Worm (Caenorhabditis elegans) whole organism, L4 larva: ENCODE measurements around the gene str-85.
A peak's percentile ranks its signal among the peaks of the same experiment; 100 is the strongest.

Source experiments
- F10B5.3 ChIP-seq: sonication (generic microtip); optimal IDR thresholded peaks from 2 replicates; lab custom pipeline; 2016; ENCODE audit warnings: mild to moderate bottlenecking, missing genetic modification characterization, missing compliant biosample characterization
- F26F4.8 ChIP-seq: fragments of 200-800 bp; sonication (Bioruptor generic); conservative IDR thresholded peaks from 2 replicates; pipeline ENCODE4 v1.3.6; 2022; ENCODE audit warnings: missing genetic modification characterization, missing compliant biosample characterization
- F49E8.2 ChIP-seq: sonication (generic microtip); optimal IDR thresholded peaks from 2 replicates; lab custom pipeline; 2016; ENCODE audit warnings: missing compliant biosample characterization, mild to moderate bottlenecking, missing genetic modification characterization, borderline replicate concordance
- Y48G9A.11 ChIP-seq: fragments of 200-800 bp; sonication (Bioruptor generic); IDR thresholded peaks from 2 replicates; pipeline ENCODE4 v1.3.6; 2022; ENCODE audit warnings: missing genetic modification reagents, missing genetic modification characterization, missing compliant biosample characterization
- Y75B8A.6 ChIP-seq: fragments of 200-800 bp; sonication (Bioruptor generic); IDR thresholded peaks from 2 replicates; pipeline ENCODE4 v1.3.6; 2022; ENCODE audit warnings: missing genetic modification reagents, missing genetic modification characterization, missing compliant biosample characterization
- aly-2 ChIP-seq: sonication (generic microtip); optimal IDR thresholded peaks from 2 replicates; lab custom pipeline; 2018; ENCODE audit warnings: missing biosample characterization, missing genetic modification characterization
- ama-1 ChIP-seq: fragments of 150-350 bp; optimal IDR thresholded peaks from 2 replicates; lab custom pipeline; 2014; ENCODE audit warnings: inconsistent platforms, mixed read lengths
- arid-1 ChIP-seq: fragments of 200-800 bp; sonication (Bioruptor generic); conservative IDR thresholded peaks from 2 replicates; pipeline ENCODE4 v1.3.6; 2022; ENCODE audit warnings: missing genetic modification reagents, missing genetic modification characterization, missing compliant biosample characterization
- attf-4 ChIP-seq: sonication (generic microtip); optimal IDR thresholded peaks from 3 replicates; lab custom pipeline; 2017; ENCODE audit warnings: missing biosample characterization, missing genetic modification characterization
- ces-1 ChIP-seq: fragments of 150-350 bp; sonication (generic microtip); optimal IDR thresholded peaks from 4 replicates; lab custom pipeline; 2014; ENCODE audit warnings: missing biosample characterization, missing genetic modification reagents, missing genetic modification characterization
- cey-2 ChIP-seq: sonication (generic microtip); optimal IDR thresholded peaks from 3 replicates; lab custom pipeline; 2017; ENCODE audit warnings: missing genetic modification characterization, mild to moderate bottlenecking, missing compliant biosample characterization, antibody characterized with exemption, borderline replicate concordance; ENCODE audit not compliant: insufficient read depth
- ctbp-1 ChIP-seq: fragments of 200-800 bp; sonication (Bioruptor generic); IDR thresholded peaks from 2 replicates; pipeline ENCODE4 v1.3.6; 2022; ENCODE audit warnings: missing genetic modification reagents, missing genetic modification characterization, missing compliant biosample characterization
- daf-16 ChIP-seq, 3 experiments: sonication (generic microtip); optimal IDR thresholded peaks; 2 replicates each; lab custom pipeline; 2016 to 2017; ENCODE audit warnings: missing genetic modification characterization in 3 of 3, missing genetic modification reagents in 3 of 3, mild to moderate bottlenecking in 2 of 3, missing compliant biosample characterization in 2 of 3, missing biosample characterization in 1 of 3, moderate library complexity in 1 of 3
- daf-19 ChIP-seq: fragments of 200-800 bp; sonication (Bioruptor generic); conservative IDR thresholded peaks from 2 replicates; pipeline ENCODE4 v1.3.6; 2022; ENCODE audit warnings: missing genetic modification characterization, missing compliant biosample characterization
- daf-8 ChIP-seq: fragments of 200-800 bp; sonication (Bioruptor generic); IDR thresholded peaks from 2 replicates; pipeline ENCODE4 v1.3.6; 2022; ENCODE audit warnings: missing genetic modification characterization, missing compliant biosample characterization
- dmd-6 ChIP-seq: fragments of 200-800 bp; sonication (Bioruptor generic); IDR thresholded peaks from 2 replicates; pipeline ENCODE4 v1.3.6; 2022; ENCODE audit warnings: missing genetic modification reagents, missing genetic modification characterization, missing compliant biosample characterization
- dmd-8 ChIP-seq: fragments of 200-800 bp; sonication (Bioruptor generic); IDR thresholded peaks from 2 replicates; pipeline ENCODE4 v1.3.6; 2022; ENCODE audit warnings: missing genetic modification characterization, missing compliant biosample characterization
- dpl-1 ChIP-seq: fragments of 150-350 bp; optimal IDR thresholded peaks from 2 replicates; lab custom pipeline; 2014; ENCODE audit warnings: missing biosample characterization, missing genetic modification reagents, missing genetic modification characterization
- dve-1 ChIP-seq: sonication (generic microtip); optimal IDR thresholded peaks from 2 replicates; lab custom pipeline; 2017; ENCODE audit warnings: antibody characterized with exemption, mild to moderate bottlenecking, missing genetic modification characterization, missing compliant biosample characterization; ENCODE audit not compliant: insufficient read depth
- egl-27 ChIP-seq: sonication (generic microtip); optimal IDR thresholded peaks from 3 replicates; lab custom pipeline; 2017; ENCODE audit warnings: missing biosample characterization, missing genetic modification reagents, missing genetic modification characterization
- egl-43 ChIP-seq: fragments of 200-800 bp; sonication (Bioruptor generic); IDR thresholded peaks from 2 replicates; pipeline ENCODE4 v1.3.6; 2022; ENCODE audit warnings: missing genetic modification reagents, missing genetic modification characterization, missing compliant biosample characterization
- fkh-10 ChIP-seq: fragments of 150-350 bp; optimal IDR thresholded peaks from 2 replicates; lab custom pipeline; 2014; ENCODE audit warnings: missing biosample characterization, missing genetic modification reagents, missing genetic modification characterization
- gei-8 ChIP-seq: fragments of 200-800 bp; sonication (Bioruptor generic); optimal IDR thresholded peaks from 2 replicates; lab custom pipeline; 2018; ENCODE audit warnings: mild to moderate bottlenecking, missing genetic modification characterization, missing compliant biosample characterization
- hlh-30 ChIP-seq: sonication (generic microtip); optimal IDR thresholded peaks from 2 replicates; lab custom pipeline; 2017; ENCODE audit warnings: antibody characterized with exemption, mild to moderate bottlenecking, missing genetic modification characterization, missing compliant biosample characterization; ENCODE audit not compliant: insufficient read depth
- jun-1 ChIP-seq: fragments of 150-350 bp; optimal IDR thresholded peaks from 2 replicates; lab custom pipeline; 2014; ENCODE audit warnings: missing biosample characterization, missing genetic modification reagents, missing genetic modification characterization
- lin-15B ChIP-seq: fragments of 150-350 bp; sonication (generic microtip); optimal IDR thresholded peaks from 3 replicates; lab custom pipeline; 2014; ENCODE audit warnings: missing biosample characterization, missing genetic modification characterization
- lin-39 ChIP-seq: fragments of 150-350 bp; optimal IDR thresholded peaks from 2 replicates; lab custom pipeline; 2014; ENCODE audit warnings: missing biosample characterization, missing genetic modification reagents, missing genetic modification characterization
- lsy-2 ChIP-seq, 2 experiments: fragments of 150-350 bp in 1 of 2; sonication (generic microtip) in 1 of 2; optimal IDR thresholded peaks; 2 replicates each; lab custom pipeline; 2014 to 2017; ENCODE audit warnings: missing biosample characterization in 2 of 2, missing genetic modification characterization in 2 of 2
- mdl-1 ChIP-seq, 2 experiments: fragments of 150-350 bp in 1 of 2; sonication (generic microtip) in 1 of 2; optimal IDR thresholded peaks; 2 replicates each; lab custom pipeline; 2014 to 2017; ENCODE audit warnings: missing biosample characterization in 2 of 2, missing genetic modification characterization in 2 of 2
- mdt-29 ChIP-seq: fragments of 200-800 bp; sonication (Bioruptor generic); IDR thresholded peaks from 2 replicates; pipeline ENCODE4 v1.3.6; 2022; ENCODE audit warnings: missing genetic modification reagents, missing genetic modification characterization, missing compliant biosample characterization
- mep-1 ChIP-seq: fragments of 150-350 bp; sonication (generic microtip); optimal IDR thresholded peaks from 3 replicates; lab custom pipeline; 2014; ENCODE audit warnings: missing biosample characterization, missing genetic modification characterization
- mxl-3 ChIP-seq: fragments of 200-800 bp; sonication (Bioruptor generic); optimal IDR thresholded peaks from 2 replicates; lab custom pipeline; 2018; ENCODE audit warnings: mild to moderate bottlenecking, missing genetic modification characterization, missing compliant biosample characterization
- nhr-10 ChIP-seq: fragments of 150-350 bp; optimal IDR thresholded peaks from 2 replicates; lab custom pipeline; 2014; ENCODE audit warnings: missing biosample characterization, missing genetic modification characterization
- nhr-102 ChIP-seq: sonication (generic microtip); optimal IDR thresholded peaks from 2 replicates; lab custom pipeline; 2016; ENCODE audit warnings: mild to moderate bottlenecking, missing genetic modification characterization, moderate library complexity, missing compliant biosample characterization
- nhr-11 ChIP-seq: fragments of 150-350 bp; optimal IDR thresholded peaks from 2 replicates; lab custom pipeline; 2014; ENCODE audit warnings: missing biosample characterization, missing genetic modification characterization
- nhr-28 ChIP-seq: fragments of 150-350 bp; optimal IDR thresholded peaks from 2 replicates; lab custom pipeline; 2014; ENCODE audit warnings: missing biosample characterization, missing genetic modification characterization
- nhr-48 ChIP-seq: sonication (generic microtip); optimal IDR thresholded peaks from 2 replicates; lab custom pipeline; 2016; ENCODE audit warnings: mild to moderate bottlenecking, missing genetic modification characterization, missing compliant biosample characterization
- pqm-1 ChIP-seq: sonication (generic microtip); optimal IDR thresholded peaks from 2 replicates; lab custom pipeline; 2017; ENCODE audit warnings: missing biosample characterization, missing genetic modification characterization
- sdz-12 ChIP-seq: fragments of 200-800 bp; sonication (Bioruptor generic); optimal IDR thresholded peaks from 2 replicates; lab custom pipeline; 2018; ENCODE audit warnings: mild to moderate bottlenecking, missing genetic modification characterization, missing compliant biosample characterization
- set-16 ChIP-seq: fragments of 200-800 bp; sonication (Bioruptor generic); IDR thresholded peaks from 2 replicates; pipeline ENCODE4 v1.3.6; 2022; ENCODE audit warnings: missing genetic modification reagents, missing genetic modification characterization, missing compliant biosample characterization
- skn-1 ChIP-seq: fragments of 150-350 bp; optimal IDR thresholded peaks from 2 replicates; lab custom pipeline; 2014; ENCODE audit warnings: missing biosample characterization, missing genetic modification characterization
- spr-3 ChIP-seq: fragments of 200-800 bp; sonication (Bioruptor generic); optimal IDR thresholded peaks from 2 replicates; lab custom pipeline; 2018; ENCODE audit warnings: mild to moderate bottlenecking, missing genetic modification characterization, missing compliant biosample characterization
- tag-97 ChIP-seq: fragments of 200-800 bp; sonication (Bioruptor generic); IDR thresholded peaks from 2 replicates; pipeline ENCODE4 v1.3.6; 2022; ENCODE audit warnings: missing genetic modification characterization, missing compliant biosample characterization
- tra-1 ChIP-seq: fragments of 200-800 bp; sonication (Bioruptor generic); IDR thresholded peaks from 2 replicates; pipeline ENCODE4 v1.3.6; 2022; ENCODE audit warnings: missing genetic modification reagents, missing genetic modification characterization, missing compliant biosample characterization
- unc-130 ChIP-seq: sonication (generic microtip); optimal IDR thresholded peaks from 2 replicates; lab custom pipeline; 2016; ENCODE audit warnings: missing genetic modification reagents, missing genetic modification characterization, missing compliant biosample characterization
- unc-39 ChIP-seq: sonication (generic microtip); optimal IDR thresholded peaks from 2 replicates; lab custom pipeline; 2017; ENCODE audit warnings: missing biosample characterization, missing genetic modification characterization
- unc-62 ChIP-seq, 3 experiments: fragments of 150-350 bp in 1 of 3; sonication (generic microtip); optimal IDR thresholded peaks in 2 of 3; peaks in 1 of 3; 1 replicate in 1 of 3; 2 replicates in 2 of 3; lab custom pipeline; 2014 to 2017; ENCODE audit warnings: missing biosample characterization in 3 of 3, missing genetic modification characterization in 3 of 3, missing genetic modification reagents in 3 of 3, missing genotype in 1 of 3
- zag-1 ChIP-seq: fragments of 150-350 bp; optimal IDR thresholded peaks from 2 replicates; lab custom pipeline; 2014; ENCODE audit warnings: missing biosample characterization, missing genetic modification characterization
- zfp-2 ChIP-seq: sonication (generic microtip); optimal IDR thresholded peaks from 2 replicates; lab custom pipeline; 2016; ENCODE audit warnings: mild to moderate bottlenecking, missing genetic modification characterization, missing compliant biosample characterization

The str-85 gene

DNA sequence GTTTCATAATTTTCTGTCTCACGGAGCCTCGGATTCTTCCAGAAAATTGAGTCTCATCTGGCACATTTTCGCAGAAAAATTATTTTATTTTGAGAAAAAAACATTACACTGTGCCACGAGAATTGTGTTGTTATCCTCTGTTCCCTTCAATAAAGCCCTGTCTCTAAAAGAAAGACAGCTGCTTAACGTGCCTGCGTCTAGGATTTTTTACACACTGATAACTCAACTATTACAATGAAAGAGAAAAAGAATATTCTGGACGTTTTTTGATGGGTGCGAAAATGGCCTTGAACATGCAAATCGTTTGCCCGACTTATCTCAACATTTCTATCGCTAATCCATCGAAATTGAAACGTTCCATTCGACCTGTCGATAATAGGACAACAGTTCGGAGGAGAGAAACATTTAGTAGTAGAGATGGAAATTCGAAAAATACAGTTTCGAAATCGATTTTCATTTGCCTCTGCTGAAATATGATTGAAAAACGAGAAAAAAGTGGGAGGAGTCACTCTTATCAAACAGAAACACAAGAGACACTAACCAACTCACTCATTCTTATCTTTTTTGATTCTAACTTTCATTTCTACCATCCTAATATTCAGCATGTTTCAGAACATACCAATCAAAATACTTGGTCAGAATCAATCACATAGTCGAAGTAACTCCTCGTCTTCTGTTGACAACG, 48.7 kb downstream of the str-85 start:
- TF ChIP-seq attf-4 (tag; lab: Kevin White, UChicago) (no peak), dpl-1 (GFP tag; lab: Kevin White, UChicago) (no peak), mdl-1 (tag; optimal IDR thresholded peaks at IDR 0.05; lab: Kevin White, UChicago) (peak in 1 of 2 experiments; percentile 16), dmd-6 (GFP tag; lab: Robert Waterston, UW) (peak; percentile 8; the same call in 1 of the 2 replicates), dve-1 (tag; lab: Kevin White, UChicago) (peak; percentile 26), cey-2 (tag; lab: Kevin White, UChicago) (no peak), skn-1 (tag; lab: Kevin White, UChicago) (no peak), egl-27 (tag; lab: Kevin White, UChicago) (no peak), mep-1 (tag; lab: Kevin White, UChicago) (peak; percentile 6), ces-1 (GFP tag; lab: Kevin White, UChicago) (no peak), zfp-2 (tag; lab: Kevin White, UChicago) (no peak), lsy-2 (tag; optimal IDR thresholded peaks at IDR 0.05; lab: Kevin White, UChicago) (peak in 1 of 2 experiments; percentile 32), nhr-48 (tag; lab: Kevin White, UChicago) (no peak), dmd-8 (GFP tag; lab: Robert Waterston, UW) (no peak), unc-62 (GFP tag; optimal IDR thresholded peaks at IDR 0.05 in 1 of 2; lab: Kevin White, UChicago) (peak in 1 of 2 experiments; percentile 96), unc-62 (tag; optimal IDR thresholded peaks at IDR 0.05; lab: Kevin White, UChicago) (no peak), mdt-29 (no peak), hlh-30 (tag; lab: Kevin White, UChicago) (peak; percentile 22), Y75B8A.6 (GFP tag; lab: Robert Waterston, UW) (no peak), nhr-28 (tag; lab: Kevin White, UChicago) (peak; percentile 10), lin-15B (tag; lab: Kevin White, UChicago) (no peak), set-16 (no peak), F49E8.2 (tag; lab: Kevin White, UChicago) (no peak), Y48G9A.11 (GFP tag; lab: Robert Waterston, UW) (0 out of 2 replicates have a peak, but pooled peaks have one; percentile 34), fkh-10 (GFP tag; lab: Kevin White, UChicago) (no peak), egl-43 (GFP tag; lab: Robert Waterston, UW) (no peak), pqm-1 (peak; percentile 81), daf-8 (GFP tag; lab: Robert Waterston, UW) (no peak), unc-130 (GFP tag; lab: Kevin White, UChicago) (no peak), aly-2 (tag; lab: Kevin White, UChicago) (no peak), nhr-10 (no peak), unc-39 (no peak), nhr-11 (tag; lab: Kevin White, UChicago) (peak; percentile 33), F26F4.8 (GFP tag; lab: Robert Waterston, UW) (no peak), ctbp-1 (GFP tag; lab: Robert Waterston, UW) (no peak), daf-19 (GFP tag; lab: Robert Waterston, UW) (no peak), F10B5.3 (tag; lab: Kevin White, UChicago) (no peak), mxl-3 (GFP tag; lab: Kevin White, UChicago) (peak; percentile 23), ama-1 (peak; percentile 8), tra-1 (GFP tag; lab: Robert Waterston, UW) (no peak; the same call in 1 of the 2 replicates), sdz-12 (GFP tag; lab: Kevin White, UChicago) (no peak), jun-1 (tag; lab: Kevin White, UChicago) (no peak), arid-1 (no peak), tag-97 (GFP tag; lab: Robert Waterston, UW) (no peak), gei-8 (GFP tag; lab: Kevin White, UChicago) (no peak), daf-16 (GFP tag; optimal IDR thresholded peaks at IDR 0.05; lab: Kevin White, UChicago) (peak in 1 of 2 experiments; percentile 83), daf-16 (tag; optimal IDR thresholded peaks at IDR 0.05; lab: Kevin White, UChicago) (peak; percentile 24), lin-39 (tag; lab: Kevin White, UChicago) (no peak), spr-3 (GFP tag; lab: Kevin White, UChicago) (no peak), nhr-102 (tag; lab: Kevin White, UChicago) (no peak), zag-1 (no peak)
